Fruit fly (Drosophila melanogaster) whole organism, embryonic: ENCODE results near the gene CG14221.
A peak's percentile ranks its signal among the peaks of the same experiment; 100 is the strongest.

Source experiments
- B-H1 ChIP-seq: fragments of 200-800 bp; sonication (Bioruptor generic); IDR thresholded peaks from 3 replicates; pipeline ENCODE4 v1.3.6; 2022; ENCODE audit warnings: missing biosample characterization, missing genetic modification characterization
- CG10274 ChIP-seq: fragments of 200-800 bp; sonication (Bioruptor generic); optimal IDR thresholded peaks from 3 replicates; lab custom pipeline; 2017; ENCODE audit warnings: missing biosample characterization, mild to moderate bottlenecking, missing genetic modification characterization
- CG10431 ChIP-seq: fragments of 200-800 bp; sonication (Bioruptor generic); optimal IDR thresholded peaks from 3 replicates; lab custom pipeline; 2018; ENCODE audit warnings: missing biosample characterization, mild to moderate bottlenecking, missing genetic modification characterization
- CG12155 ChIP-seq: fragments of 200-800 bp; sonication (Bioruptor generic); optimal IDR thresholded peaks from 3 replicates; lab custom pipeline; 2016; ENCODE audit warnings: missing biosample characterization, missing genetic modification characterization
- CG12942 ChIP-seq: fragments of 200-800 bp; sonication (Bioruptor generic); optimal IDR thresholded peaks from 3 replicates; lab custom pipeline; 2016; ENCODE audit warnings: missing biosample characterization, missing genetic modification characterization
- CG13894 ChIP-seq: fragments of 200-800 bp; sonication (Bioruptor generic); optimal IDR thresholded peaks from 3 replicates; lab custom pipeline; 2018; ENCODE audit warnings: missing biosample characterization, mild to moderate bottlenecking, missing genetic modification characterization, moderate library complexity
- CG15011 ChIP-seq: fragments of 200-800 bp; sonication (Bioruptor generic); optimal IDR thresholded peaks from 3 replicates; lab custom pipeline; 2018; ENCODE audit warnings: missing biosample characterization, mild to moderate bottlenecking, missing genetic modification characterization
- CG16813 ChIP-seq: fragments of 200-800 bp; sonication (Bioruptor generic); IDR thresholded peaks from 3 replicates; pipeline ENCODE4 v1.3.6; 2022; ENCODE audit warnings: missing biosample characterization, missing genetic modification characterization; ENCODE audit not compliant: partially characterized antibody
- CG3163 ChIP-seq: fragments of 200-800 bp; sonication (Bioruptor generic); optimal IDR thresholded peaks from 3 replicates; lab custom pipeline; 2016; ENCODE audit warnings: missing biosample characterization, missing genetic modification characterization
- CG4730 ChIP-seq: fragments of 200-800 bp; sonication (Bioruptor generic); IDR thresholded peaks from 2 replicates; pipeline ENCODE4 v1.3.6; 2022; ENCODE audit warnings: missing biosample characterization, missing genetic modification characterization
- CG4820 ChIP-seq: fragments of 200-800 bp; sonication (Bioruptor generic); optimal IDR thresholded peaks from 3 replicates; lab custom pipeline; 2016; ENCODE audit warnings: missing biosample characterization, missing genetic modification characterization
- CG7745 ChIP-seq: fragments of 200-800 bp; sonication (Bioruptor generic); optimal IDR thresholded peaks from 2 replicates; lab custom pipeline; 2018; ENCODE audit warnings: missing biosample characterization, mild to moderate bottlenecking, missing genetic modification characterization, moderate library complexity
- CG7928 ChIP-seq: fragments of 200-800 bp; sonication (Bioruptor generic); optimal IDR thresholded peaks from 2 replicates; lab custom pipeline; 2017; ENCODE audit warnings: missing biosample characterization, mild to moderate bottlenecking, missing genetic modification characterization
- CG8765 ChIP-seq: fragments of 200-800 bp; sonication (Bioruptor generic); IDR thresholded peaks from 2 replicates; pipeline ENCODE4 v1.3.6; 2022; ENCODE audit warnings: missing biosample characterization, missing genetic modification characterization
- CG8944 ChIP-seq: fragments of 200-800 bp; sonication (Bioruptor generic); optimal IDR thresholded peaks from 3 replicates; lab custom pipeline; 2016; ENCODE audit warnings: missing biosample characterization, missing genetic modification characterization
- CG9876 ChIP-seq: fragments of 200-800 bp; sonication (Bioruptor generic); optimal IDR thresholded peaks from 2 replicates; lab custom pipeline; 2016; ENCODE audit warnings: missing biosample characterization, missing genetic modification characterization
- Camta ChIP-seq: fragments of 200-800 bp; sonication (Bioruptor generic); optimal IDR thresholded peaks from 2 replicates; lab custom pipeline; 2016; ENCODE audit warnings: missing biosample characterization, missing genetic modification characterization
- Chrac-16 ChIP-seq: fragments of 200-800 bp; sonication (Bioruptor generic); optimal IDR thresholded peaks from 3 replicates; lab custom pipeline; 2016; ENCODE audit warnings: missing biosample characterization, missing genetic modification characterization
- Dip2 ChIP-seq: fragments of 200-800 bp; sonication (Bioruptor generic); IDR thresholded peaks from 2 replicates; pipeline ENCODE4 v1.3.6; 2022; ENCODE audit warnings: missing biosample characterization, missing genetic modification characterization
- Dll ChIP-seq: fragments of 200-800 bp; sonication (Bioruptor generic); IDR thresholded peaks from 4 replicates; pipeline ENCODE4 v1.3.6; 2022; ENCODE audit warnings: missing biosample characterization, missing genetic modification characterization; ENCODE audit not compliant: partially characterized antibody
- E2f1 ChIP-seq: fragments of 200-800 bp; sonication (Bioruptor generic); IDR thresholded peaks from 2 replicates; pipeline ENCODE4 v1.3.6; 2022; ENCODE audit warnings: missing biosample characterization, missing genetic modification characterization
- Ets97D ChIP-seq: fragments of 200-800 bp; sonication (Bioruptor generic); optimal IDR thresholded peaks from 3 replicates; lab custom pipeline; 2016; ENCODE audit warnings: missing biosample characterization, missing genetic modification characterization
- HLHmδ ChIP-seq: fragments of 200-800 bp; sonication (Bioruptor generic); optimal IDR thresholded peaks from 2 replicates; lab custom pipeline; 2018; ENCODE audit warnings: missing biosample characterization, mild to moderate bottlenecking, missing genetic modification characterization, moderate library complexity
- Jarid2 ChIP-seq: fragments of 200-800 bp; sonication (Bioruptor generic); optimal IDR thresholded peaks from 3 replicates; lab custom pipeline; 2017; ENCODE audit warnings: mild to moderate bottlenecking, missing biosample characterization, missing genetic modification reagents, missing genetic modification characterization
- Sox102F ChIP-seq: fragments of 200-800 bp; sonication (Bioruptor generic); optimal IDR thresholded peaks from 2 replicates; lab custom pipeline; 2018; ENCODE audit warnings: missing biosample characterization, mild to moderate bottlenecking, missing genetic modification characterization, moderate library complexity
- Stat92E ChIP-seq, 3 experiments: fragments of >200 bp in 2 of 3; fragments of 200-800 bp in 1 of 3; sonication (Bioruptor generic) in 1 of 3; optimal IDR thresholded peaks; 2 replicates each; lab custom pipeline; 2017 to 2019; ENCODE audit warnings: missing biosample characterization in 3 of 3, missing genetic modification characterization in 3 of 3, mild to moderate bottlenecking in 1 of 3, moderate library complexity in 1 of 3
- Xbp1 ChIP-seq: fragments of 200-800 bp; sonication (Bioruptor generic); optimal IDR thresholded peaks from 3 replicates; lab custom pipeline; 2016; ENCODE audit warnings: missing biosample characterization, mild to moderate bottlenecking, missing genetic modification characterization
- aop ChIP-seq: fragments of 200-800 bp; sonication (Bioruptor generic); IDR thresholded peaks from 2 replicates; pipeline ENCODE4 v1.3.6; 2022; ENCODE audit warnings: missing biosample characterization, missing genetic modification characterization
- br ChIP-seq: fragments of >200 bp; optimal IDR thresholded peaks from 2 replicates; lab custom pipeline; 2017
- chinmo ChIP-seq: fragments of 200-800 bp; sonication (Bioruptor generic); IDR thresholded peaks from 4 replicates; pipeline ENCODE4 v1.3.6; 2022; ENCODE audit warnings: missing biosample characterization, missing genetic modification characterization; ENCODE audit not compliant: partially characterized antibody
- croc ChIP-seq: fragments of 200-800 bp; sonication (Bioruptor generic); conservative IDR thresholded peaks from 3 replicates; pipeline ENCODE4 v1.3.6; 2022; ENCODE audit warnings: missing biosample characterization, missing genetic modification characterization
- dan ChIP-seq: fragments of 200-800 bp; sonication (Bioruptor generic); IDR thresholded peaks from 2 replicates; pipeline ENCODE4 v1.3.6; 2022; ENCODE audit warnings: missing biosample characterization, missing genetic modification characterization
- ems ChIP-seq: fragments of 200-800 bp; sonication (Bioruptor generic); optimal IDR thresholded peaks from 3 replicates; lab custom pipeline; 2016; ENCODE audit warnings: missing biosample characterization, missing genetic modification characterization
- en ChIP-seq: fragments of 200-800 bp; sonication (Bioruptor generic); optimal IDR thresholded peaks from 2 replicates; lab custom pipeline; 2016; ENCODE audit warnings: missing biosample characterization, missing genetic modification characterization
- ewg ChIP-seq: fragments of 200-800 bp; sonication (Bioruptor generic); optimal IDR thresholded peaks from 3 replicates; lab custom pipeline; 2017; ENCODE audit warnings: mild to moderate bottlenecking, missing biosample characterization, missing genetic modification reagents, missing genetic modification characterization
- fd64A ChIP-seq: fragments of 200-800 bp; sonication (Bioruptor generic); optimal IDR thresholded peaks from 3 replicates; lab custom pipeline; 2018; ENCODE audit warnings: missing biosample characterization, mild to moderate bottlenecking, missing genetic modification characterization
- gcm2 ChIP-seq: fragments of 200-800 bp; sonication (Bioruptor generic); optimal IDR thresholded peaks from 2 replicates; lab custom pipeline; 2016; ENCODE audit warnings: missing biosample characterization, missing genetic modification characterization
- her ChIP-seq: fragments of 200-800 bp; sonication (Bioruptor generic); optimal IDR thresholded peaks from 2 replicates; lab custom pipeline; 2016; ENCODE audit warnings: missing biosample characterization, missing genetic modification characterization
- hkb ChIP-seq, 2 experiments: fragments of 200-800 bp in 1 of 2; fragments of >200 bp in 1 of 2; sonication (Bioruptor generic) in 1 of 2; IDR thresholded peaks in 1 of 2; optimal IDR thresholded peaks in 1 of 2; 2 replicates each; pipeline versions ENCODE4 v1.3.6 to Lab custom; 2017 to 2022; ENCODE audit warnings: missing biosample characterization in 1 of 2, missing genetic modification characterization in 1 of 2
- jing ChIP-seq: fragments of 200-800 bp; sonication (Bioruptor generic); optimal IDR thresholded peaks from 2 replicates; lab custom pipeline; 2018; ENCODE audit warnings: missing biosample characterization, mild to moderate bottlenecking, missing genetic modification characterization
- nau ChIP-seq: fragments of 200-800 bp; sonication (Bioruptor generic); optimal IDR thresholded peaks from 3 replicates; lab custom pipeline; 2017; ENCODE audit warnings: missing biosample characterization, mild to moderate bottlenecking, missing genetic modification characterization, missing genetic modification reagents
- nerfin-1 ChIP-seq: fragments of 200-800 bp; sonication (Bioruptor generic); optimal IDR thresholded peaks from 3 replicates; lab custom pipeline; 2019; ENCODE audit warnings: missing biosample characterization, mild to moderate bottlenecking, missing genetic modification characterization, moderate library complexity
- onecut ChIP-seq: fragments of 200-800 bp; sonication (Bioruptor generic); IDR thresholded peaks from 2 replicates; pipeline ENCODE4 v1.3.6; 2022; ENCODE audit warnings: missing biosample characterization, missing genetic modification characterization
- org-1 ChIP-seq: fragments of 200-800 bp; sonication (Bioruptor generic); optimal IDR thresholded peaks from 2 replicates; lab custom pipeline; 2017; ENCODE audit warnings: missing biosample characterization, missing genetic modification characterization
- shn ChIP-seq: fragments of 200-800 bp; sonication (Bioruptor generic); optimal IDR thresholded peaks from 3 replicates; lab custom pipeline; 2016; ENCODE audit warnings: missing biosample characterization, missing genetic modification characterization
- sima ChIP-seq: fragments of 200-800 bp; sonication (Bioruptor generic); optimal IDR thresholded peaks from 2 replicates; lab custom pipeline; 2016; ENCODE audit warnings: missing biosample characterization, missing genetic modification characterization
- tgo ChIP-seq: fragments of 200-800 bp; sonication (Bioruptor generic); IDR thresholded peaks from 3 replicates; pipeline ENCODE4 v1.3.6; 2022; ENCODE audit warnings: missing biosample characterization, missing genetic modification characterization
- unpg ChIP-seq: fragments of 200-800 bp; sonication (Bioruptor generic); optimal IDR thresholded peaks from 3 replicates; lab custom pipeline; 2018; ENCODE audit warnings: missing biosample characterization, mild to moderate bottlenecking, missing genetic modification characterization, moderate library complexity
- usp ChIP-seq: fragments of >200 bp; optimal IDR thresholded peaks from 2 replicates; lab custom pipeline; 2017; ENCODE audit warnings: missing biosample characterization, missing genetic modification characterization
- vfl ChIP-seq: fragments of 200-800 bp; sonication (Bioruptor generic); optimal IDR thresholded peaks from 2 replicates; lab custom pipeline; 2016; ENCODE audit warnings: missing biosample characterization, missing genetic modification characterization
- zen ChIP-seq: fragments of 200-800 bp; sonication (Bioruptor generic); optimal IDR thresholded peaks from 3 replicates; lab custom pipeline; 2018; ENCODE audit warnings: missing biosample characterization, mild to moderate bottlenecking, missing genetic modification characterization, moderate library complexity

The CG14221 gene

DNA sequence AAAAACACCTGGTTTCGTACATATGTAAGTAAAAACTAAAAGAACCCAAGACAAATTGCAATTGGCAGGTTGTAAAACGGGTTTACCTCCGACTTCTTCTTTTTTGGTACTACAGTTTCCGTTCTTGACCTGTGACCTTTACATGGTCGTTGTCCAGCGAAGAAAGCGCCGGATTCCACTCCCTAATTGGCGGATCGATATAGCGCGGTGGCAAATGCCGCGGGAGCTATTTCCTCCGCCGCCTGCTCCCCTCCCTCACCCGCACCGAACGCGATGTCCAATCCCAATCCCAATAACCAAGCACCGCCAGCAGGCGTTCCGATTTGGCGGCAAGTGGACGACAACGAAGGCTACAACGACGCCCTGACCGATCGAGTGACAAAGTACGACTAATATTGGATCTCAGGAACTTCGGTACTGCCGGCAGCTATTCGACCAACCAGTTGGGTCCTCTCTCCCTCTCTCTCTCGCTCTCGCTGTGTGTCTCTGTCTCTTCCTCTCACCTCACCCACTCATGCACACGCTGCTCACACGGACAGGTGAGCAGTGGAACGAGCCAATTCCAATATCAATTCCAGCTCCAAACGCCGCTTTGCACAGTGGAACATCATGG, 41.6 kb upstream of the CG14221 start (continued):
- TF ChIP-seq hkb (optimal IDR thresholded peaks at IDR 0.05; lab: Kevin White, UChicago) (no peak), hkb (GFP tag; IDR thresholded peaks at IDR 0.05; lab: Robert Waterston, UW) (no peak), her (GFP tag; lab: Kevin White, UChicago) (no peak), Sox102F (GFP tag; lab: Kevin White, UChicago) (no peak), nau (GFP tag; lab: Kevin White, UChicago) (no peak), CG10274 (GFP tag; lab: Kevin White, UChicago) (no peak), org-1 (GFP tag; lab: Kevin White, UChicago) (no peak), CG9876 (GFP tag; lab: Kevin White, UChicago) (no peak), CG4730 (GFP tag; lab: Robert Waterston, UW) (no peak), CG16813 (GFP tag; lab: Robert Waterston, UW) (no peak), CG7928 (GFP tag; lab: Kevin White, UChicago) (no peak), gcm2 (GFP tag; lab: Kevin White, UChicago) (no peak), aop (no peak), CG12155 (GFP tag; lab: Kevin White, UChicago) (no peak), br (lab: Kevin White, UChicago) (no peak), Stat92E (GFP tag; optimal IDR thresholded peaks at IDR 0.05; lab: Kevin White, UChicago) (no peak), usp (GFP tag; lab: Kevin White, UChicago) (no peak), Chrac-16 (GFP tag; lab: Kevin White, UChicago) (no peak), fd64A (GFP tag; lab: Kevin White, UChicago) (no peak), unpg (GFP tag; lab: Kevin White, UChicago) (no peak), vfl (GFP tag; lab: Kevin White, UChicago) (no peak), ems (GFP tag; lab: Kevin White, UChicago) (no peak), zen (no peak), B-H1 (no peak), chinmo (0 out of 4 replicates have a peak, but pooled peaks have one; percentile 52), jing (GFP tag; lab: Kevin White, UChicago) (no peak), CG12942 (no peak), CG13894 (tag; lab: Kevin White, UChicago) (no peak), CG8765 (GFP tag; lab: Robert Waterston, UW) (no peak), onecut (GFP tag; lab: Robert Waterston, UW) (0 out of 2 replicates have a peak, but pooled peaks have one; percentile 9), Xbp1 (GFP tag; lab: Kevin White, UChicago) (no peak), nerfin-1 (no peak), E2f1 (GFP tag; lab: Robert Waterston, UW) (no peak), CG3163 (GFP tag; lab: Kevin White, UChicago) (no peak), dan (no peak), CG15011 (GFP tag; lab: Kevin White, UChicago) (no peak), shn (GFP tag; lab: Kevin White, UChicago) (no peak), Jarid2 (peak; percentile 82), CG8944 (GFP tag; lab: Kevin White, UChicago) (no peak), croc (no peak), Dip2 (GFP tag; lab: Robert Waterston, UW) (no peak), CG7745 (tag; lab: Kevin White, UChicago) (no peak), CG4820 (GFP tag; lab: Kevin White, UChicago) (no peak), Dll (GFP tag; lab: Robert Waterston, UW) (0 out of 4 replicates have a peak, but pooled peaks have one; percentile 18), CG10431 (no peak), tgo (GFP tag; lab: Robert Waterston, UW) (no peak), ewg (GFP tag; lab: Kevin White, UChicago) (no peak), Ets97D (GFP tag; lab: Kevin White, UChicago) (no peak), HLHmδ (peak; percentile 85), en (GFP tag; lab: Kevin White, UChicago) (no peak), sima (GFP tag; lab: Kevin White, UChicago) (no peak), Camta (GFP tag; lab: Kevin White, UChicago) (no peak)
